Worm (Caenorhabditis elegans) whole organism, L3 larva: ENCODE data around the gene npl-4.1.

ENCODE experiments used
- R02D3.7 ChIP-seq: fragments of 150-350 bp; optimal IDR thresholded peaks from 2 replicates; lab custom pipeline; 2014; ENCODE audit warnings: missing biosample characterization, missing genetic modification characterization
- ZK546.5 ChIP-seq: sonication (generic microtip); optimal IDR thresholded peaks from 2 replicates; lab custom pipeline; 2017; ENCODE audit warnings: missing biosample characterization, missing genetic modification characterization
- ama-1 ChIP-seq: fragments of 150-350 bp; optimal IDR thresholded peaks from 2 replicates; lab custom pipeline; 2018
- ceh-16 ChIP-seq: sonication (generic microtip); optimal IDR thresholded peaks from 2 replicates; lab custom pipeline; 2017; ENCODE audit warnings: missing biosample characterization, missing genetic modification characterization
- ceh-28 ChIP-seq: fragments of 150-350 bp; optimal IDR thresholded peaks from 2 replicates; lab custom pipeline; 2014; ENCODE audit warnings: missing biosample characterization, missing genetic modification reagents, missing genetic modification characterization
- ceh-82 ChIP-seq: fragments of 150-350 bp; optimal IDR thresholded peaks from 2 replicates; lab custom pipeline; 2014; ENCODE audit warnings: missing biosample characterization, missing genetic modification characterization
- daf-12 ChIP-seq: fragments of 150-350 bp; optimal IDR thresholded peaks from 2 replicates; lab custom pipeline; 2014; ENCODE audit warnings: missing biosample characterization, missing genetic modification reagents, missing genetic modification characterization
- elt-1 ChIP-seq: fragments of 150-350 bp; optimal IDR thresholded peaks from 2 replicates; lab custom pipeline; 2014; ENCODE audit warnings: missing biosample characterization, missing genetic modification characterization
- elt-2 ChIP-seq: sonication (generic microtip); optimal IDR thresholded peaks from 2 replicates; lab custom pipeline; 2016; ENCODE audit warnings: missing genetic modification reagents, mild to moderate bottlenecking, missing genetic modification characterization, missing compliant biosample characterization
- elt-3 ChIP-seq, 3 experiments: fragments of 150-350 bp in 1 of 3; sonication (generic microtip) in 2 of 3; optimal IDR thresholded peaks; 2 replicates in 2 of 3; 4 replicates in 1 of 3; lab custom pipeline; 2014 to 2017; ENCODE audit warnings: missing biosample characterization in 3 of 3, missing genetic modification characterization in 3 of 3
- eor-1 ChIP-seq, 2 experiments: fragments of 150-350 bp; optimal IDR thresholded peaks; 2 replicates each; lab custom pipeline; 2014 to 2018; ENCODE audit warnings: missing biosample characterization in 2 of 2, missing genetic modification characterization in 2 of 2
- fkh-10 ChIP-seq: sonication (generic microtip); optimal IDR thresholded peaks from 2 replicates; lab custom pipeline; 2017; ENCODE audit warnings: missing biosample characterization, missing genetic modification reagents, missing genetic modification characterization
- hmg-11 ChIP-seq: sonication (generic microtip); optimal IDR thresholded peaks from 2 replicates; lab custom pipeline; 2016; ENCODE audit warnings: missing genetic modification characterization, missing compliant biosample characterization
- jun-1 ChIP-seq: fragments of 150-350 bp; optimal IDR thresholded peaks from 2 replicates; lab custom pipeline; 2014; ENCODE audit warnings: missing biosample characterization, missing genetic modification reagents, missing genetic modification characterization
- lin-15B ChIP-seq: fragments of 150-350 bp; optimal IDR thresholded peaks from 2 replicates; lab custom pipeline; 2014; ENCODE audit warnings: missing biosample characterization, missing genetic modification characterization
- lin-39 ChIP-seq: fragments of 150-350 bp; optimal IDR thresholded peaks from 2 replicates; lab custom pipeline; 2018; ENCODE audit warnings: missing biosample characterization, missing genetic modification reagents, missing genetic modification characterization
- mdl-1 ChIP-seq: fragments of 150-350 bp; optimal IDR thresholded peaks from 2 replicates; lab custom pipeline; 2014; ENCODE audit warnings: missing biosample characterization, missing genetic modification characterization
- mml-1 ChIP-seq: fragments of 150-350 bp; sonication (generic microtip); optimal IDR thresholded peaks from 3 replicates; lab custom pipeline; 2014; ENCODE audit warnings: missing biosample characterization, missing genetic modification characterization
- nfya-1 ChIP-seq: sonication (generic microtip); optimal IDR thresholded peaks from 2 replicates; lab custom pipeline; 2017; ENCODE audit warnings: missing genetic modification characterization, mild to moderate bottlenecking, missing compliant biosample characterization, antibody characterized with exemption, moderate library complexity; ENCODE audit not compliant: insufficient read depth
- nhr-12 ChIP-seq: fragments of 150-350 bp; optimal IDR thresholded peaks from 2 replicates; lab custom pipeline; 2014; ENCODE audit warnings: missing biosample characterization, missing genetic modification characterization
- nhr-23 ChIP-seq: fragments of 150-350 bp; optimal IDR thresholded peaks from 2 replicates; lab custom pipeline; 2014; ENCODE audit warnings: missing biosample characterization, missing genetic modification reagents, missing genetic modification characterization
- nhr-237 ChIP-seq: fragments of 150-350 bp; optimal IDR thresholded peaks from 2 replicates; lab custom pipeline; 2014; ENCODE audit warnings: missing biosample characterization, missing genetic modification characterization
- nhr-28 ChIP-seq: fragments of 150-350 bp; optimal IDR thresholded peaks from 2 replicates; lab custom pipeline; 2014; ENCODE audit warnings: missing biosample characterization, missing genetic modification characterization
- nhr-67 ChIP-seq: fragments of 150-350 bp; optimal IDR thresholded peaks from 2 replicates; lab custom pipeline; 2014; ENCODE audit warnings: missing biosample characterization, missing genetic modification characterization
- nhr-76 ChIP-seq: fragments of 150-350 bp; sonication (generic microtip); optimal IDR thresholded peaks from 5 replicates; lab custom pipeline; 2014; ENCODE audit warnings: missing biosample characterization, missing genetic modification characterization
- pqm-1 ChIP-seq: fragments of 150-350 bp; optimal IDR thresholded peaks from 2 replicates; lab custom pipeline; 2017; ENCODE audit warnings: missing biosample characterization, missing genetic modification characterization, inconsistent platforms
- sea-2 ChIP-seq: fragments of 150-350 bp; sonication (generic microtip); optimal IDR thresholded peaks from 4 replicates; lab custom pipeline; 2014; ENCODE audit warnings: missing biosample characterization, missing genetic modification reagents, missing genetic modification characterization
- skn-1 ChIP-seq: fragments of 150-350 bp; optimal IDR thresholded peaks from 2 replicates; lab custom pipeline; 2014; ENCODE audit warnings: missing biosample characterization, missing genetic modification characterization
- snpc-4 ChIP-seq: fragments of 150-350 bp; optimal IDR thresholded peaks from 2 replicates; lab custom pipeline; 2014; ENCODE audit warnings: missing biosample characterization, missing genetic modification characterization
- unc-62 ChIP-seq: fragments of 150-350 bp; sonication (generic microtip); optimal IDR thresholded peaks from 4 replicates; lab custom pipeline; 2014; ENCODE audit warnings: missing biosample characterization, missing genetic modification reagents, missing genetic modification characterization
- zag-1 ChIP-seq: fragments of 150-350 bp; optimal IDR thresholded peaks from 2 replicates; lab custom pipeline; 2014; ENCODE audit warnings: missing biosample characterization, missing genetic modification characterization
- ztf-11 ChIP-seq: fragments of 150-350 bp; optimal IDR thresholded peaks from 2 replicates; lab custom pipeline; 2014; ENCODE audit warnings: missing biosample characterization, missing genetic modification characterization
- ztf-4 ChIP-seq: fragments of 150-350 bp; optimal IDR thresholded peaks from 2 replicates; lab custom pipeline; 2014; ENCODE audit warnings: missing biosample characterization, missing genetic modification characterization

npl-4.1 gene

DNA sequence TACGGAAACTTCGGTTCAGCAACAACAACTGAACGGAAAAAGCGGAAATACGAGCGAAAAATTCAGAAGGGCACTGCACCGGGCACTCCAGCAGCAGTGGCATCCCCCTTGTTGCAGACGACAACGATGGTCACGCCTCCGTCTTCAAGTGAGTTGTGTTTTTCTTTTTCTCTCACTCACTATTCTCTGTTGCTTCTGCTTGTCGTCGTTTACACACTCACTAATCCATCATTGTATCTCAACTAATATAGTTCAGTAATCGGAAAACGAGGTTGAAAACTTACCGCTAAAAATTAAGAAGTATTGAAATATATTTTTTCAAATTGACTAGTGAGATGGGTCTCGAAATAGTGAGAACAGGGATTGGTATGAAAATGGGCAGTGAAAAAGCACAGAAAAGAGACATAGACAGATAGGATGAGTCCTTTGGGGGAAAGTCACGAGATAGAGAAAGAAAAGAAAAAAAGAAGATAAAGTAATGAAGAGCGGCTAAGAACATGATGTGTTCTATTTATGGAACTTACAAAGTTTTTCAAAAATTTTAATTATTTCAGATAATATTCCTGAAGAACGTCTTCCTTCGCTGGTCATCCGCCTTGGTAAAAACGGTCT, 32.1 kb downstream of the npl-4.1 start:
- TF ChIP-seq hmg-11 (tag; lab: Kevin White, UChicago) (peak; percentile 26), nhr-67 (tag; lab: Kevin White, UChicago) (no peak), nfya-1 (tag; lab: Kevin White, UChicago) (peak; percentile 59)
- TF ChIP-seq, all 47 proteins: peak for 2

DNA sequence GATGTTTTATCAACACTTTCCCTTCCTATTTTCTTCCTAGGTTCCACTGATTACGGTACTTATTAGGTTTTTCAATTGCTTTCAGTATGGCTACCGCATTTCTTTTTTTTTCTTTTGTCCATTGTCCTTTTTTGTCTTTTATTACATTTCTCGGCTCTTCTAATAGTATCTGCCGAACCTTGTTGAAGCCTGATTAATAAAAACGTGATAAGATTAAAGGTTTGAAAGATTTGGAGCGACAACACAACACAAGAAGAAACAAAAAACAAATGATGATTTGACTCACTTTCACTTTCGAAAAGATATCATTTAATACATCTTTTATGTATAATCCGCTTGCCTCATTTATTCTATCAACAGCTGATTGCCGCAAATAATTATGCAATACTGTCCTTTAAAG, 33.9 kb downstream of the npl-4.1 start, which contains the start of gene C25H3.15:
Gene C25H3.15 (plus strand): TSS at position 301 of the 400 bp plus-strand sequence.
- no peak for TF ChIP-seq unc-62
- peak; percentile 15 for TF ChIP-seq nhr-23 (tag; lab: Kevin White, UChicago)
- no peak for TF ChIP-seq nhr-237 (tag; lab: Kevin White, UChicago)

- TF ChIP-seq zag-1 (tag; lab: Kevin White, UChicago) = no peak
- no peak for TF ChIP-seq mml-1 (tag; lab: Kevin White, UChicago)
- no peak for TF ChIP-seq nhr-23 (tag; lab: Kevin White, UChicago)
- TF ChIP-seq lin-15B (tag; lab: Kevin White, UChicago) = no peak
- no peak for TF ChIP-seq ZK546.5 (tag; lab: Kevin White, UChicago)
- TF ChIP-seq pqm-1 (tag; lab: Kevin White, UChicago) = no peak
- TF ChIP-seq, all 47 proteins: peak for 0
Observed at ce11 chrII:5665991-5666390, 34.8 kb downstream of the npl-4.1 start, which contains the start of gene C25H3.16. TSS of gene C25H3.16 (plus strand) at chrII:5666291.

DNA sequence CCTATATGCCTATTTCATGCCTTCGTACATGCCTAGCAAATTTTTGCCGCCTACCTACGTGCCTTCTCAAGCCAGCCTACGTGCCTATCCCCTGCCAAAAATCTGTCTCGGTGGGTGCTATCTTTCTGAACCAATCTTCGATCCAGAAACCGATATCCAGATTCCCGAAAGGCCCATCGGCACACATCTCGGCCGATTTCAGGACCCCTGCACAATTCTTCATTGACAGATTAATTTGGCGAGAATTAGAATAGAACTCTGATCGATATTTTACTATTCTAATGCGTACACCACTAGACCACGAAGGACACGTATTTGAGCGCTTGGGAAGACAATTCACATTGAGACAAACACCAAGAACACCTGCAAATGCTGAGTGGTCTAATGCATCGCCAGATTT, 36.4 kb downstream of the npl-4.1 start:
- TF ChIP-seq fkh-10 (GFP tag; lab: Kevin White, UChicago) (no peak), daf-12 (tag; lab: Kevin White, UChicago) (no peak), nhr-12 (no peak), sea-2 (no peak), R02D3.7 (tag; lab: Kevin White, UChicago) (no peak), elt-1 (tag; lab: Kevin White, UChicago) (no peak), mml-1 (tag; lab: Kevin White, UChicago) (no peak), hmg-11 (tag; lab: Kevin White, UChicago) (no peak), ceh-16 (no peak), mdl-1 (tag; lab: Kevin White, UChicago) (no peak), jun-1 (tag; lab: Kevin White, UChicago) (no peak), ztf-11 (tag; lab: Kevin White, UChicago) (no peak), nhr-76 (tag; lab: Kevin White, UChicago) (no peak), ceh-28 (tag; lab: Kevin White, UChicago) (no peak), zag-1 (tag; lab: Kevin White, UChicago) (no peak), lin-15B (tag; lab: Kevin White, UChicago) (no peak), skn-1 (tag; lab: Kevin White, UChicago) (no peak), snpc-4 (tag; lab: Kevin White, UChicago) (no peak), ceh-82 (tag; lab: Kevin White, UChicago) (no peak)

- no peak for TF ChIP-seq sea-2
- no peak for TF ChIP-seq nhr-28 (tag; lab: Kevin White, UChicago)
- no peak for TF ChIP-seq ztf-11 (tag; lab: Kevin White, UChicago)
- TF ChIP-seq lin-39 (tag; lab: Kevin White, UChicago) = no peak
- no peak for TF ChIP-seq ama-1
- no peak for TF ChIP-seq eor-1 (tag; optimal IDR thresholded peaks at IDR 0.05; lab: Kevin White, UChicago)
- TF ChIP-seq, all 47 proteins: peak for 0
Observed at ce11 chrII:5668830-5669229, 37.7 kb downstream of the npl-4.1 start, which contains the start of gene C25H3.7. TSS of gene C25H3.7 (minus strand) at chrII:5668930.

DNA sequence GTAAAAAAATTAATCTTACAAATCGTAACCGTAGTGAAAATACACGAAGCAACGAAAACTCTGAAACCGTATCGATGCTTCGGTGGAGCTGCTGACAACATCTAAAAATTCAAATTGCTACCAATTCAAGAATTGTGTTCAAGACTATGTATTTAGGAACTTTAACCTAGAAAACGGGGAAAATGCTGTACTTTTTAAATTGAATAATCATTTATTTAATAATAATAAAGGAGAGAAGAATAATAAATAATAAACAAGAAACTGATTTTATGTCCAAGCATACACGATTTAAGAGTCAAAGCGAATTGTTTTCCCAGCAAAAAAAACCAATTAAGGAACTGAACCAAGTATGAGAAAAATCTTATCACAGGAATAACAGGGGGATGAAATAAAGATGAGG, 38.4 kb downstream of the npl-4.1 start, which contains the start of gene C25H3.17:
Gene C25H3.17 (minus strand): TSS at position 101 of the 400 bp plus-strand sequence.
- TF ChIP-seq nhr-23 (tag; lab: Kevin White, UChicago) (no peak), snpc-4 (tag; lab: Kevin White, UChicago) (no peak), elt-2 (tag; lab: Kevin White, UChicago) (no peak), jun-1 (tag; lab: Kevin White, UChicago) (no peak), elt-3 (tag; optimal IDR thresholded peaks at IDR 0.05; lab: Kevin White, UChicago) (no peak), R02D3.7 (tag; lab: Kevin White, UChicago) (no peak), ztf-4 (tag; lab: Kevin White, UChicago) (no peak), nhr-67 (tag; lab: Kevin White, UChicago) (no peak)
- TF ChIP-seq, all 47 proteins: peak for 0
